Worm (Caenorhabditis elegans) whole organism, young adult: ENCODE data around the gene irld-63.

Source experiments
- B0035.1 ChIP-seq: sonication (generic microtip); optimal IDR thresholded peaks from 2 replicates; lab custom pipeline; 2016; ENCODE audit warnings: missing genetic modification characterization, mild to moderate bottlenecking, missing compliant biosample characterization, missing genotype, missing genetic modification reagents
- B0261.1 ChIP-seq: sonication (generic microtip); optimal IDR thresholded peaks from 2 replicates; lab custom pipeline; 2016; ENCODE audit warnings: mild to moderate bottlenecking, missing genetic modification characterization, moderate library complexity, missing compliant biosample characterization
- F10E7.11 ChIP-seq: sonication (generic microtip); optimal IDR thresholded peaks from 2 replicates; lab custom pipeline; 2017; ENCODE audit warnings: mild to moderate bottlenecking, missing genetic modification characterization, moderate library complexity, missing compliant biosample characterization
- F23B12.7 ChIP-seq: sonication (generic microtip); optimal IDR thresholded peaks from 2 replicates; lab custom pipeline; 2017; ENCODE audit warnings: missing genetic modification characterization, mild to moderate bottlenecking, missing compliant biosample characterization, antibody characterized with exemption, moderate library complexity; ENCODE audit not compliant: insufficient read depth
- F33H1.4 ChIP-seq: fragments of 200-800 bp; sonication (Bioruptor generic); IDR thresholded peaks from 2 replicates; pipeline ENCODE4 v1.3.6; 2022; ENCODE audit warnings: missing genetic modification reagents, missing genetic modification characterization, missing compliant biosample characterization
- F55B11.4 ChIP-seq: sonication (generic microtip); optimal IDR thresholded peaks from 2 replicates; lab custom pipeline; 2016; ENCODE audit warnings: missing compliant biosample characterization, missing genetic modification characterization, borderline replicate concordance; ENCODE audit not compliant: insufficient read depth
- K11D2.4 ChIP-seq: fragments of 200-800 bp; sonication (Bioruptor generic); IDR thresholded peaks from 2 replicates; pipeline ENCODE4 v1.3.6; 2022; ENCODE audit warnings: missing genetic modification reagents, missing genetic modification characterization, missing compliant biosample characterization
- K12H6.12 ChIP-seq: fragments of 200-800 bp; sonication (Bioruptor generic); optimal IDR thresholded peaks from 2 replicates; lab custom pipeline; 2018; ENCODE audit warnings: mild to moderate bottlenecking, missing genetic modification characterization, missing compliant biosample characterization
- T26A5.8 ChIP-seq: sonication (generic microtip); optimal IDR thresholded peaks from 2 replicates; lab custom pipeline; 2016; ENCODE audit warnings: missing genetic modification characterization, missing compliant biosample characterization
- Y53F4B.3 ChIP-seq: fragments of 200-800 bp; sonication (Bioruptor generic); IDR thresholded peaks from 2 replicates; pipeline ENCODE4 v1.3.6; 2022; ENCODE audit warnings: missing genetic modification reagents, missing genetic modification characterization, missing compliant biosample characterization
- Y53G8AR.9 ChIP-seq: fragments of 200-800 bp; sonication (Bioruptor generic); conservative IDR thresholded peaks from 2 replicates; pipeline ENCODE4 v1.3.6; 2022; ENCODE audit warnings: missing genetic modification reagents, missing genetic modification characterization, missing compliant biosample characterization
- Y67H2A.10 ChIP-seq: fragments of 200-800 bp; sonication (Bioruptor generic); conservative IDR thresholded peaks from 2 replicates; pipeline ENCODE4 v1.3.6; 2022; ENCODE audit warnings: missing genetic modification reagents, missing genetic modification characterization, missing compliant biosample characterization
- akir-1 ChIP-seq: fragments of 200-800 bp; sonication (Bioruptor generic); optimal IDR thresholded peaks from 2 replicates; lab custom pipeline; 2018; ENCODE audit warnings: mild to moderate bottlenecking, missing genetic modification characterization, moderate library complexity, missing compliant biosample characterization
- ama-1 ChIP-seq, 3 experiments: fragments of 150-350 bp in 1 of 3; sonication (generic microtip) in 2 of 3; optimal IDR thresholded peaks; 2 replicates each; lab custom pipeline; 2014 to 2018; ENCODE audit warnings: missing biosample characterization in 2 of 3, missing genetic modification characterization in 2 of 3, missing genetic modification reagents in 2 of 3
- aptf-2 ChIP-seq: fragments of 200-800 bp; sonication (Bioruptor generic); conservative IDR thresholded peaks from 2 replicates; pipeline ENCODE4 v1.3.6; 2022; ENCODE audit warnings: missing genetic modification reagents, missing genetic modification characterization, missing compliant biosample characterization
- aptf-3 ChIP-seq: fragments of 200-800 bp; sonication (Bioruptor generic); IDR thresholded peaks from 2 replicates; pipeline ENCODE4 v1.3.6; 2022; ENCODE audit warnings: missing genetic modification characterization, missing compliant biosample characterization
- atf-7 ChIP-seq: sonication (generic microtip); optimal IDR thresholded peaks from 2 replicates; lab custom pipeline; 2017; ENCODE audit warnings: mild to moderate bottlenecking, missing genetic modification characterization, missing compliant biosample characterization
- athp-1 ChIP-seq: sonication (generic microtip); optimal IDR thresholded peaks from 2 replicates; lab custom pipeline; 2017; ENCODE audit warnings: mild to moderate bottlenecking, missing genetic modification characterization, missing compliant biosample characterization
- ccch-3 ChIP-seq: fragments of 200-800 bp; sonication (Bioruptor generic); optimal IDR thresholded peaks from 2 replicates; lab custom pipeline; 2018; ENCODE audit warnings: mild to moderate bottlenecking, missing genetic modification characterization, missing compliant biosample characterization
- cebp-1 ChIP-seq, 2 experiments: fragments of 200-800 bp in 1 of 2; sonication (Bioruptor generic) in 1 of 2; sonication (generic microtip) in 1 of 2; IDR thresholded peaks in 1 of 2; optimal IDR thresholded peaks in 1 of 2; 2 replicates each; pipeline versions ENCODE4 v1.3.6 to Lab custom; 2017 to 2022; ENCODE audit warnings: missing compliant biosample characterization in 2 of 2, missing genetic modification characterization in 2 of 2, mild to moderate bottlenecking in 1 of 2, missing genetic modification reagents in 1 of 2, moderate library complexity in 1 of 2
- cebp-2 ChIP-seq: fragments of 200-800 bp; sonication (Bioruptor generic); IDR thresholded peaks from 2 replicates; pipeline ENCODE4 v1.3.6; 2022; ENCODE audit warnings: missing genetic modification characterization, missing compliant biosample characterization
- ceh-40 ChIP-seq: fragments of 200-800 bp; sonication (Bioruptor generic); IDR thresholded peaks from 2 replicates; pipeline ENCODE4 v1.3.6; 2022; ENCODE audit warnings: missing genetic modification characterization, missing compliant biosample characterization
- ceh-58 ChIP-seq: fragments of 200-800 bp; sonication (Bioruptor generic); IDR thresholded peaks from 2 replicates; pipeline ENCODE4 v1.3.6; 2022; ENCODE audit warnings: missing genetic modification characterization, missing compliant biosample characterization
- ceh-79 ChIP-seq: sonication (generic microtip); optimal IDR thresholded peaks from 2 replicates; lab custom pipeline; 2017; ENCODE audit warnings: mild to moderate bottlenecking, missing genetic modification characterization, missing compliant biosample characterization
- ceh-91 ChIP-seq: fragments of 200-800 bp; sonication (Bioruptor generic); IDR thresholded peaks from 2 replicates; pipeline ENCODE4 v1.3.6; 2022; ENCODE audit warnings: missing genetic modification reagents, missing genetic modification characterization, missing compliant biosample characterization
- efl-1 ChIP-seq: fragments of 150-350 bp; optimal IDR thresholded peaks from 2 replicates; lab custom pipeline; 2014; ENCODE audit warnings: missing biosample characterization, missing genetic modification reagents, missing genetic modification characterization
- ekl-4 ChIP-seq: fragments of 200-800 bp; sonication (Bioruptor generic); IDR thresholded peaks from 2 replicates; pipeline ENCODE4 v1.3.6; 2022; ENCODE audit warnings: missing genetic modification reagents, missing genetic modification characterization, missing compliant biosample characterization
- hmg-1.2 ChIP-seq: fragments of 200-800 bp; sonication (Bioruptor generic); IDR thresholded peaks from 2 replicates; pipeline ENCODE4 v1.3.6; 2022; ENCODE audit warnings: missing genetic modification reagents, missing genetic modification characterization, missing compliant biosample characterization
- hsf-1 ChIP-seq: fragments of 200-800 bp; sonication (Bioruptor generic); IDR thresholded peaks from 2 replicates; pipeline ENCODE4 v1.3.6; 2022; ENCODE audit warnings: missing genetic modification reagents, missing genetic modification characterization, missing compliant biosample characterization
- let-607 ChIP-seq, 2 experiments: fragments of 200-800 bp in 1 of 2; sonication (Bioruptor generic) in 1 of 2; sonication (generic microtip) in 1 of 2; optimal IDR thresholded peaks; 2 replicates each; lab custom pipeline; 2016 to 2018; ENCODE audit warnings: mild to moderate bottlenecking in 2 of 2, missing compliant biosample characterization in 2 of 2, missing genetic modification characterization in 2 of 2, moderate library complexity in 2 of 2, missing genotype in 1 of 2
- lin-35 ChIP-seq, 3 experiments: fragments of 150-350 bp in 2 of 3; sonication (generic microtip) in 1 of 3; optimal IDR thresholded peaks; 2 replicates each; lab custom pipeline; 2014 to 2018; ENCODE audit warnings: missing biosample characterization in 3 of 3, missing genetic modification characterization in 3 of 3, missing genetic modification reagents in 3 of 3
- lin-40 ChIP-seq: sonication (generic microtip); optimal IDR thresholded peaks from 2 replicates; lab custom pipeline; 2016; ENCODE audit warnings: missing genetic modification characterization, mild to moderate bottlenecking, missing compliant biosample characterization, missing genotype, missing genetic modification reagents
- lir-1 ChIP-seq: fragments of 200-800 bp; sonication (Bioruptor generic); conservative IDR thresholded peaks from 2 replicates; pipeline ENCODE4 v1.3.6; 2022; ENCODE audit warnings: missing genetic modification reagents, missing genetic modification characterization, missing compliant biosample characterization
- madf-10 ChIP-seq: sonication (generic microtip); optimal IDR thresholded peaks from 2 replicates; lab custom pipeline; 2016; ENCODE audit warnings: mild to moderate bottlenecking, missing genetic modification characterization, missing compliant biosample characterization
- madf-3 ChIP-seq: fragments of 200-800 bp; sonication (Bioruptor generic); IDR thresholded peaks from 2 replicates; pipeline ENCODE4 v1.3.6; 2022; ENCODE audit warnings: missing genetic modification reagents, missing genetic modification characterization, missing compliant biosample characterization
- nhr-80 ChIP-seq: sonication (generic microtip); optimal IDR thresholded peaks from 2 replicates; lab custom pipeline; 2016; ENCODE audit warnings: missing genetic modification characterization, missing compliant biosample characterization
- nhr-90 ChIP-seq: sonication (generic microtip); optimal IDR thresholded peaks from 2 replicates; lab custom pipeline; 2016; ENCODE audit warnings: missing genotype, mild to moderate bottlenecking, missing genetic modification characterization, missing compliant biosample characterization
- rec-8 ChIP-seq, 2 experiments: sonication (generic microtip); optimal IDR thresholded peaks; 2 replicates each; lab custom pipeline; 2016; ENCODE audit warnings: mild to moderate bottlenecking in 2 of 2, missing genetic modification characterization in 2 of 2, missing genetic modification reagents in 2 of 2, missing genotype in 2 of 2, missing biosample characterization in 1 of 2, missing compliant biosample characterization in 1 of 2, moderate library complexity in 1 of 2
- snpc-1.1 ChIP-seq: sonication (generic microtip); optimal IDR thresholded peaks from 2 replicates; lab custom pipeline; 2017; ENCODE audit warnings: missing genetic modification characterization, mild to moderate bottlenecking, missing compliant biosample characterization, antibody characterized with exemption, moderate library complexity, missing genotype, missing genetic modification reagents; ENCODE audit not compliant: insufficient read depth
- snpc-4 ChIP-seq, 5 experiments: fragments of 150-350 bp in 1 of 5; sonication (generic microtip) in 4 of 5; optimal IDR thresholded peaks; 2 replicates each; lab custom pipeline; 2014 to 2018; ENCODE audit warnings: missing genetic modification characterization in 5 of 5, missing biosample characterization in 3 of 5, antibody characterized with exemption in 2 of 5, mild to moderate bottlenecking in 2 of 5, missing compliant biosample characterization in 2 of 5, missing genotype in 2 of 5, moderate library complexity in 2 of 5, missing genetic modification reagents in 1 of 5
- sptf-2 ChIP-seq: fragments of 200-800 bp; sonication (Bioruptor generic); optimal IDR thresholded peaks from 2 replicates; lab custom pipeline; 2018; ENCODE audit warnings: mild to moderate bottlenecking, missing genetic modification characterization, missing compliant biosample characterization
- zim-3 ChIP-seq: sonication (generic microtip); optimal IDR thresholded peaks from 2 replicates; lab custom pipeline; 2017; ENCODE audit warnings: mild to moderate bottlenecking, missing genetic modification characterization, moderate library complexity, missing compliant biosample characterization
- ztf-22 ChIP-seq: fragments of 200-800 bp; sonication (Bioruptor generic); optimal IDR thresholded peaks from 2 replicates; lab custom pipeline; 2018; ENCODE audit warnings: mild to moderate bottlenecking, missing genetic modification characterization, moderate library complexity, missing compliant biosample characterization
- ztf-25 ChIP-seq: fragments of 200-800 bp; sonication (Bioruptor generic); IDR thresholded peaks from 2 replicates; pipeline ENCODE4 v1.3.6; 2022; ENCODE audit warnings: missing genetic modification reagents, missing genetic modification characterization, missing compliant biosample characterization
- ztf-28 ChIP-seq: fragments of 200-800 bp; sonication (Bioruptor generic); IDR thresholded peaks from 2 replicates; pipeline ENCODE4 v1.3.6; 2022; ENCODE audit warnings: missing genetic modification reagents, missing genetic modification characterization, missing compliant biosample characterization

Gene irld-63

DNA sequence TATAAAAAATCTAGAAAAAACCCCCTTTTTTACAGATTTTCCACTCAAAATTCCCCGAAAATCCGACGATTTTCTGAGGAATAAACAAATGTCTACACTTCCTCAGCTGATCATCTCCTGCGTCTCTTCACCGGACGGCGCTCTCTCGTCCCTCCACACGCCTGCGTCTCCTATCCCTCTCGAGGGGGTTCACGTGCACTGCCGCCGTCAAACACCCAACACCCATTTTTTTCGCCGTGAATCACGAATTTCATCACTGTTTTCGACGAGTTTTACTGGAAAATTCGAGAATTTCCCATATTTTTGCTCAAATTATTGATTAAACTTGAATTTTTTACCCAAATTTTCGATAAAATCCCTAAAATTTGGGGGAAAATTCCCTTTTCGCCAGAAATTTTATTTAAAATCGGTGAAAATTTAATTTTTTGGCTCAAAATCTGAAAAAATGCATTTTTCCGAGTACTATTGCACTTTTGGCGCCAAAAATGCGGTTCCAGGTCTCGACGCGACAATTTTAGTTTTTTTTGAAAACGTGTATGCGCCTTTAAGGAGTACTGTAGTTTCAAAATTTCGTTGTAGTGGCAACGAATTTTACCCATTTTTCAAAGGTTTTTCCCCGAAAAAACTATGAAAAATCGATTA is 9.6 kb upstream of the irld-63 start (continued):
- TF ChIP-seq madf-3 (GFP tag; lab: Robert Waterston, UW) (no peak; the same call in none of the 2 replicates), cebp-1 (GFP tag; IDR thresholded peaks at IDR 0.05; lab: Robert Waterston, UW) (peak; percentile 84), cebp-1 (tag; optimal IDR thresholded peaks at IDR 0.05; lab: Kevin White, UChicago) (peak; percentile 93), madf-10 (tag; lab: Kevin White, UChicago) (no peak), ccch-3 (no peak), akir-1 (GFP tag; lab: Kevin White, UChicago) (no peak), Y53G8AR.9 (GFP tag; lab: Robert Waterston, UW) (peak; percentile 49; the same call in 1 of the 2 replicates), let-607 (tag; optimal IDR thresholded peaks at IDR 0.05; lab: Kevin White, UChicago) (no peak), ztf-28 (no peak), aptf-3 (no peak; the same call in 1 of the 2 replicates), ama-1 (optimal IDR thresholded peaks at IDR 0.05; lab: Kevin White, UChicago) (no peak), ama-1 (GFP tag; optimal IDR thresholded peaks at IDR 0.05; lab: Kevin White, UChicago) (no peak), T26A5.8 (tag; lab: Kevin White, UChicago) (no peak), sptf-2 (GFP tag; lab: Kevin White, UChicago) (no peak), hsf-1 (GFP tag; lab: Robert Waterston, UW) (peak; percentile 89), F33H1.4 (GFP tag; lab: Robert Waterston, UW) (peak; percentile 89), ztf-25 (GFP tag; lab: Robert Waterston, UW) (no peak), ztf-22 (GFP tag; lab: Kevin White, UChicago) (no peak), F10E7.11 (tag; lab: Kevin White, UChicago) (peak; percentile 37), aptf-2 (GFP tag; lab: Robert Waterston, UW) (no peak), snpc-4 (GFP tag; optimal IDR thresholded peaks at IDR 0.05; lab: Kevin White, UChicago) (peak; percentile 22), snpc-4 (tag; optimal IDR thresholded peaks at IDR 0.05; lab: Kevin White, UChicago) (peak in 2 of 4 experiments; percentile 39 to 45), hmg-1.2 (GFP tag; lab: Robert Waterston, UW) (peak; percentile 99), lir-1 (GFP tag; lab: Robert Waterston, UW) (peak; percentile 7; the same call in 1 of the 2 replicates), F55B11.4 (no peak), K12H6.12 (tag; lab: Kevin White, UChicago) (no peak), Y67H2A.10 (GFP tag; lab: Robert Waterston, UW) (no peak), B0035.1 (tag; lab: Kevin White, UChicago) (peak; percentile 40), ceh-58 (no peak), athp-1 (tag; lab: Kevin White, UChicago) (peak; percentile 86), B0261.1 (tag; lab: Kevin White, UChicago) (peak; percentile 9), Y53F4B.3 (no peak), efl-1 (GFP tag; lab: Kevin White, UChicago) (peak; percentile 81), ceh-79 (tag; lab: Kevin White, UChicago) (peak; percentile 68), zim-3 (tag; lab: Kevin White, UChicago) (no peak), nhr-80 (peak; percentile 3), snpc-1.1 (no peak), K11D2.4 (GFP tag; lab: Robert Waterston, UW) (no peak; the same call in 1 of the 2 replicates), ceh-40 (no peak), ekl-4 (0 out of 2 replicates have a peak, but pooled peaks have one; percentile 68), F23B12.7 (tag; lab: Kevin White, UChicago) (no peak), ceh-91 (peak; percentile 84), lin-35 (GFP tag; optimal IDR thresholded peaks at IDR 0.05; lab: Kevin White, UChicago) (peak in 1 of 3 experiments; percentile 31), lin-40 (peak; percentile 40), rec-8 (tag; optimal IDR thresholded peaks at IDR 0.05; lab: Kevin White, UChicago) (no peak), nhr-90 (tag; lab: Kevin White, UChicago) (peak; percentile 62), atf-7 (tag; lab: Kevin White, UChicago) (peak; percentile 70), cebp-2 (no peak)
